Worm (Caenorhabditis elegans): ENCODE measurements around the gene erp-44.2.

Gene erp-44.2

DNA sequence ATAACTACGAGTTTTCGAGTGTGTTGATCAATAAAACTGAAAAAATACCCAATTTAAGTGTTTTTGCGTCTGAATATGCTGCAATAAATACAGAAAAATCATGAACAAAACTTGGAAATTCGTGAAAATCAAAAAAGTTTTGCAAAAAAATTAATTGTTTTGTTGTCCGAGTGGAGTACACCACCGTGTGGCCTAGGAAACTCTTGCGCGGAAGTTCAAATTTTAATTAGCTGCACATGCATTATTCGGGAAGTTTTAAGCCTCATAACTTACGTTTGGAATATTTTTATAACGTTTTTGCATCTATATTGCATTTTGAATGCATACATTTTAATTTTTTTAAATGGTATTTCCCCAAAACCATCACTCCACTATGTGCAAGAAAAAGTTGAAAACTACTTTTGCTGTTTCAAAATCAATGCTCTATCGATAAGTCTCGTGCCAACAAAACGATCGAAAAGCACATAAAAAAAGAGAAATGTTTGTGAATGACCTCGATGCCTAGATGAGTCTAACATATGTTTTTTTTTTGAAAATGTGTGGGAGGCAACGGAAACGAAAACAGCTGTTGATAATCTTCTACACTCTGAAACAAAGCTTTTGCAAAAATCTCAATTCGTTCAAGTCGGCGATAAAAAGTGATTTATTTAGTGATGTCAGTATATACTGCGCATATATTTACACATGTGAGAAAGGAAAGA is 17.9 kb downstream of the erp-44.2 start (continued):
- TF ChIP-seq irx-1 (tag; optimal IDR thresholded peaks at IDR 0.05) (peak; percentile 69), elt-3 (tag; optimal IDR thresholded peaks at IDR 0.05) (peak in 1 of 6 experiments; percentile 2), elt-2 (tag; optimal IDR thresholded peaks at IDR 0.05) (peak; percentile 22), aha-1 (tag; optimal IDR thresholded peaks at IDR 0.05) (no peak), grh-1 (GFP tag; IDR thresholded peaks at IDR 0.05) (peak; percentile 73), ces-1 (GFP tag; optimal IDR thresholded peaks at IDR 0.05) (no peak), rnt-1 (tag; optimal IDR thresholded peaks at IDR 0.05) (peak; percentile 86), hlh-17 (GFP tag; optimal IDR thresholded peaks at IDR 0.05; ENCODE audit: borderline replicate concordance) (no peak), unc-130 (tag; optimal IDR thresholded peaks at IDR 0.05) (peak; percentile 3), lin-13 (GFP tag; optimal IDR thresholded peaks at IDR 0.05) (no peak), C04F5.9 (tag; optimal IDR thresholded peaks at IDR 0.05) (peak; percentile 40), lin-35 (GFP tag; optimal IDR thresholded peaks at IDR 0.05) (peak; percentile 74 to 93), snu-23 (GFP tag; optimal IDR thresholded peaks at IDR 0.05) (peak; percentile 44), nhr-47 (tag; optimal IDR thresholded peaks at IDR 0.05) (peak; percentile 68), skn-1 (tag; optimal IDR thresholded peaks at IDR 0.05) (peak; percentile 5), fkh-8 (tag; optimal IDR thresholded peaks at IDR 0.05) (no peak), nhr-19 (GFP tag; conservative IDR thresholded peaks at IDR 0.05) (peak; percentile 44), xbp-1 (tag; optimal IDR thresholded peaks at IDR 0.05) (peak; percentile 49), nhr-71 (tag; optimal IDR thresholded peaks at IDR 0.05) (peak; percentile 56), fkh-10 (GFP tag; optimal IDR thresholded peaks at IDR 0.05) (no peak), swsn-7 (tag; optimal IDR thresholded peaks at IDR 0.05) (peak; percentile 53), mep-1 (tag; optimal IDR thresholded peaks at IDR 0.05) (no peak), hpl-2 (GFP tag; optimal IDR thresholded peaks at IDR 0.05) (no peak), egl-27 (tag; optimal IDR thresholded peaks at IDR 0.05) (no peak), nhr-77 (tag; optimal IDR thresholded peaks at IDR 0.05) (no peak), unc-30 (tag; optimal IDR thresholded peaks at IDR 0.05) (no peak)

DNA sequence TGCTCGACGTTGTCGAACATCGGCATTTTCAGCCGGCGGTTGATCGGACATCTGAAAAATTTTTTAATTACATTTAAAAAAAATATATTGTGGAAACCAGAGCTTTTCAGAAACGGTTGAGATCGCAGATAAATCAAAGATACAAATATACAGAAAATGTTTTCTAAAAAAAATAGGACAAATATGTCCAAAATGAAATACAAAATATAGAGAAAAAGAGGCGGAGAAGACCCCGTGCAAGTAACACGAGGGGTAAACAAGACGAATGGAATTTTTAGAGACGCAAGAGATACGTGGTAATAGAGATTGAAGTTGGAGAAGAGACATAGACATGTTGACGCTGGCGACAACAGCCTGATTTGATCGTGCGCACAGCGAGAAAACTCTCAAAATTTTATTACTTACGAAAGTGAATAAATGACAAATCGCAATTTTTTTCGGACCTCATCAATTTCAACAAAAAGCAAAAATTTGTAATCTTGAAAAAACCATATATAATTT is 18.7 kb downstream of the erp-44.2 start, which contains the start of gene cdgs-1:
cdgs-1 (minus strand) TSS at position 51 of the 501 bp plus-strand sequence.
- no peak for TF ChIP-seq ceh-88 (GFP tag; IDR thresholded peaks at IDR 0.05)
- TF ChIP-seq snpc-4 (tag; optimal IDR thresholded peaks at IDR 0.05), result no peak
- TF ChIP-seq nhr-85 (tag), result peak; percentile 33
- TF ChIP-seq efl-3 (GFP tag; optimal IDR thresholded peaks at IDR 0.05), result no peak
- no peak for TF ChIP-seq alr-1 (tag; optimal IDR thresholded peaks at IDR 0.05; ENCODE audit: borderline replicate concordance)
- TF ChIP-seq C04F5.9 (tag; optimal IDR thresholded peaks at IDR 0.05), result no peak
- peak; percentile 85 for TF ChIP-seq lin-14 (GFP tag; optimal IDR thresholded peaks at IDR 0.05)
- peak; percentile 46 to 57 for TF ChIP-seq efl-1 (optimal IDR thresholded peaks at IDR 0.05)
- TF ChIP-seq efl-1 (GFP tag; optimal IDR thresholded peaks at IDR 0.05 in 1 of 2), result peak; percentile 40 to 88
- TF ChIP-seq swsn-7 (tag; optimal IDR thresholded peaks at IDR 0.05), result peak; percentile 28
- no peak for TF ChIP-seq aha-1 (tag; optimal IDR thresholded peaks at IDR 0.05)
- TF ChIP-seq lin-39 (tag; optimal IDR thresholded peaks at IDR 0.05), result no peak
- TF ChIP-seq mdl-1 (tag; optimal IDR thresholded peaks at IDR 0.05), result peak in 1 of 2 experiments; percentile 82
- no peak for TF ChIP-seq zag-1 (tag; optimal IDR thresholded peaks at IDR 0.05)
- no peak for TF ChIP-seq nhr-84 (tag; optimal IDR thresholded peaks at IDR 0.05)
- TF ChIP-seq jun-1 (tag; optimal IDR thresholded peaks at IDR 0.05), result no peak
- TF ChIP-seq C34B4.2 (tag; optimal IDR thresholded peaks at IDR 0.05), result no peak
- TF ChIP-seq Y116A8C.19 (tag; optimal IDR thresholded peaks at IDR 0.05; ENCODE audit: borderline replicate concordance), result no peak
- TF ChIP-seq dsc-1 (tag; optimal IDR thresholded peaks at IDR 0.05), result peak; percentile 12
- TF ChIP-seq elt-2 (tag; optimal IDR thresholded peaks at IDR 0.05), result no peak
- peak; percentile 21 for TF ChIP-seq skn-1 (tag; optimal IDR thresholded peaks at IDR 0.05)
- TF ChIP-seq lin-15B (tag; optimal IDR thresholded peaks at IDR 0.05), result no peak
- no peak for TF ChIP-seq ceh-63 (GFP tag; optimal IDR thresholded peaks at IDR 0.05)
- TF ChIP-seq fos-1 (tag; optimal IDR thresholded peaks at IDR 0.05), result no peak
- TF ChIP-seq sox-4 (tag; optimal IDR thresholded peaks at IDR 0.05), result no peak
- TF ChIP-seq nhr-237 (tag; optimal IDR thresholded peaks at IDR 0.05), result no peak
- no peak for TF ChIP-seq nhr-77 (tag; optimal IDR thresholded peaks at IDR 0.05)
- peak; percentile 28 for TF ChIP-seq tbx-2 (tag; optimal IDR thresholded peaks at IDR 0.05)
- TF ChIP-seq nhr-19 (GFP tag; conservative IDR thresholded peaks at IDR 0.05), result no peak
- TF ChIP-seq blmp-1 (tag; optimal IDR thresholded peaks at IDR 0.05), result peak; percentile 69
- TF ChIP-seq ets-5 (GFP tag; IDR thresholded peaks at IDR 0.05), result no peak
- no peak for TF ChIP-seq nhr-12 (tag; optimal IDR thresholded peaks at IDR 0.05)

Measured in whole organism, L1 larva.